Worm (Caenorhabditis elegans): ENCODE results near the gene clec-6.

The clec-6 gene

ce11 chrIII:4875663-4876062 is 11.6 kb downstream of the clec-6 start:
- TF ChIP-seq hrde-1 (tag; optimal IDR thresholded peaks at IDR 0.05; ENCODE audit: borderline replicate concordance): no peak
- peak in 1 of 3 experiments; percentile 61 for TF ChIP-seq lin-35 (GFP tag; optimal IDR thresholded peaks at IDR 0.05)
- TF ChIP-seq tbx-9 (tag; optimal IDR thresholded peaks at IDR 0.05; ENCODE audit: borderline replicate concordance): no peak

ce11 chrIII:4874671-4875070 is 12.6 kb downstream of the clec-6 start, which contains the start of gene C35D10.12:
Gene C35D10.12, minus strand, starts transcription at chrIII:4874771.
- no peak for TF ChIP-seq C06A6.2 (GFP tag; conservative IDR thresholded peaks at IDR 0.05)
- TF ChIP-seq hrde-1 (tag; optimal IDR thresholded peaks at IDR 0.05; ENCODE audit: borderline replicate concordance): no peak
- no peak for TF ChIP-seq mes-4 (tag; optimal IDR thresholded peaks at IDR 0.05)

ce11 chrIII:4873395-4873794 is 13.8 kb downstream of the clec-6 start:
- TF ChIP-seq ztf-28 (GFP tag; IDR thresholded peaks at IDR 0.05): no peak
- no peak for TF ChIP-seq tbx-9 (tag; optimal IDR thresholded peaks at IDR 0.05; ENCODE audit: borderline replicate concordance)
- no peak for TF ChIP-seq D2030.7 (GFP tag; IDR thresholded peaks at IDR 0.05)

- no peak for TF ChIP-seq pbrm-1 (GFP tag; IDR thresholded peaks at IDR 0.05)
- TF ChIP-seq nhr-90 (tag; optimal IDR thresholded peaks at IDR 0.05): no peak
- no peak for TF ChIP-seq mes-4 (tag; optimal IDR thresholded peaks at IDR 0.05)
- TF ChIP-seq lsy-27 (tag; optimal IDR thresholded peaks at IDR 0.05; ENCODE audit: borderline replicate concordance, insufficient read depth): no peak
These were observed 16.8 kb downstream of the clec-6 start, which contains the start of gene gipc-1 for ce11 chrIII:4870478-4870877. Gene gipc-1, plus strand, starts transcription at chrIII:4870778.

DNA sequence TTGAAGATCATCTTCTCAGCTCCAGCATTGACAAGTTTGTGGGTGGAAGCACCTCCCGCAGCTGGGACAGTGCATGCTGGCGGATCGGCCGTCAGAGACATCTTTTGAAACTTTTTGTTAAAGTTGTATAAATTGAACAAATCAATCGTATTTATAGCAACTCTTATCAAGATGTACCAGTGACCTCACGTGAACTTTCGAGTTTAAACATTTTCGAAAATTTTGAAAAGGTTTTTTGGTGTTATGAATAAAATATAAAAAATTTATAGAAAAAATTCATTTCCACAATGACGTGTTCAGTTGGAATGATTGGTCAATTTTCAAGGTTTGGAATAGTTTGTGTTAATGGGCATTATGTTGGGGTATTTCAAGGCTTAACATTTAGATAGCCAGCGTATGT is 18.6 kb downstream of the clec-6 start, which contains the start of the genes msd-4 and C35D10.3:
TSS of gene msd-4 (minus strand) at position 101 of the 400 bp plus-strand sequence.
TSS of gene C35D10.3 (plus strand) at position 279 of the 400 bp plus-strand sequence.
- TF ChIP-seq C17E4.6 (GFP tag; IDR thresholded peaks at IDR 0.05): no peak
- no peak for TF ChIP-seq Y53G8AR.9 (GFP tag; conservative IDR thresholded peaks at IDR 0.05)
- TF ChIP-seq ceh-91 (GFP tag; IDR thresholded peaks at IDR 0.05): no peak
- TF ChIP-seq athp-1 (tag; optimal IDR thresholded peaks at IDR 0.05): no peak
- no peak for TF ChIP-seq ccch-3 (GFP tag; optimal IDR thresholded peaks at IDR 0.05)
- TF ChIP-seq pha-4 (tag; optimal IDR thresholded peaks at IDR 0.05): no peak
- TF ChIP-seq ztf-3 (GFP tag; optimal IDR thresholded peaks at IDR 0.05): no peak
- TF ChIP-seq F57C9.4 (tag; optimal IDR thresholded peaks at IDR 0.05): no peak
- TF ChIP-seq die-1 (tag; optimal IDR thresholded peaks at IDR 0.05): no peak
- no peak for TF ChIP-seq madf-8 (GFP tag; conservative IDR thresholded peaks at IDR 0.05)
- TF ChIP-seq mxl-1 (tag; optimal IDR thresholded peaks at IDR 0.05): no peak
- no peak for TF ChIP-seq let-607 (tag; optimal IDR thresholded peaks at IDR 0.05)
- no peak for TF ChIP-seq lin-35 (GFP tag; optimal IDR thresholded peaks at IDR 0.05)
- no peak for TF ChIP-seq D2030.7 (GFP tag; IDR thresholded peaks at IDR 0.05)
- TF ChIP-seq sptf-2 (GFP tag; optimal IDR thresholded peaks at IDR 0.05): no peak

DNA sequence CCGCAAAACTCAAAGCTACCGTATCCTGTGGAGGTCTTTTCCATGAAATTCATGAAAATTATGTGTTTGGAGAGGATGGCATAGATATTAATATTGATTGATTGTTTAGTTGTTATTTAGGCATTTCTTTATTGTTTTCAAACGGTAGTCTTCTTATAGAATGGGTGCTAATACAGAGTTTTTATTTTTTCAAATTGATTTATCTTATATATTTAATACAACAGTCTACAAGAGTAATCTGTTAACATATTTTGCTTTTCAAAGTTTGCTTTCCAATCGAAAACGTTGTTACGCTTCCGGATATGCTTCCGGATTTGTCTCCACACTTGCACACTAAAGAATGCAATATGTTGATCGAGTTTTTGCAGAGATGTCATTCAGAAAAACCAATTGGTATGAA is 20.5 kb downstream of the clec-6 start, which contains the start of gene C35D10.17:
TSS of gene C35D10.17 (plus strand) at position 301 of the 400 bp plus-strand sequence.
- TF ChIP-seq zfh-2 (GFP tag; conservative IDR thresholded peaks at IDR 0.05): no peak
- no peak for TF ChIP-seq egl-44 (GFP tag; IDR thresholded peaks at IDR 0.05)
- no peak for TF ChIP-seq xnd-1 (tag; optimal IDR thresholded peaks at IDR 0.05)
- TF ChIP-seq hlh-26 (GFP tag; conservative IDR thresholded peaks at IDR 0.05): no peak
- no peak for TF ChIP-seq lsl-1 (GFP tag; optimal IDR thresholded peaks at IDR 0.05)
- TF ChIP-seq snpc-3.4 (tag; optimal IDR thresholded peaks at IDR 0.05): no peak
- TF ChIP-seq egl-18 (GFP tag; IDR thresholded peaks at IDR 0.05): no peak
- no peak for TF ChIP-seq tlf-1 (GFP tag; optimal IDR thresholded peaks at IDR 0.05)
- no peak for TF ChIP-seq F52B5.7 (tag; optimal IDR thresholded peaks at IDR 0.05)
- TF ChIP-seq attf-3 (GFP tag; conservative IDR thresholded peaks at IDR 0.05): no peak
- no peak for TF ChIP-seq nhr-120 (GFP tag; IDR thresholded peaks at IDR 0.05)
- no peak for TF ChIP-seq F39B2.1 (GFP tag; IDR thresholded peaks at IDR 0.05)
